Worm (Caenorhabditis elegans): Measurements from ENCODE around the gene cyp-25A1.
"Not testable (repeated sequence)": the region's sequence is repeated elsewhere in the genome, so short reads cannot be mapped to it uniquely, and the experiment has no call there.

cyp-25A1 gene

DNA sequence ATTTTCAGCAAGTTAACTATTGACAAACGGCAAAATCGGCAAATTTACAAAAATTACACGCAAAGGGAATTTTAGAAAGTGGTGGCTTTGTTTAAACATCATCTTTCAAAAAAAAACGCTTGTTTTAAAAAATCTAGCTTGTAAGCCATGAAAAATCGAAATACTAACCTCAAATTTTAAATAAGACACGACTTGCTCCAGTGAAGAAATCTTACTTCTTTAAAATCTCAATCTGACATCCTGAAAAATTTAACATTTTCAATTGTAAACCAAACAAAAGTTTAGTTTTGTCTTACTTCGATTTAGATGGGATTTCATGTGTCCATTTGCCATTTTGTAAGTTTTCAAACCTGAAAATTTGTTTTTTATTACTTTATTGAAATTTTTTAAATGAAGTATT, 593 bp upstream of the cyp-25A1 start:
- TF ChIP-seq F22D6.2 (tag; optimal IDR thresholded peaks at IDR 0.05): no peak
- TF ChIP-seq ztf-25 (GFP tag; IDR thresholded peaks at IDR 0.05): no peak
- TF ChIP-seq snpc-4 (GFP tag; optimal IDR thresholded peaks at IDR 0.05): no peak
- no peak for TF ChIP-seq snpc-4 (tag; optimal IDR thresholded peaks at IDR 0.05)
- TF ChIP-seq Y79H2A.3 (GFP tag; conservative IDR thresholded peaks at IDR 0.05): no peak
- no peak for TF ChIP-seq B0019.2 (GFP tag; conservative IDR thresholded peaks at IDR 0.05)
- TF ChIP-seq egrh-3 (GFP tag; IDR thresholded peaks at IDR 0.05): no peak
- TF ChIP-seq akir-1 (GFP tag; optimal IDR thresholded peaks at IDR 0.05): no peak
- no peak for TF ChIP-seq ets-4 (GFP tag; optimal IDR thresholded peaks at IDR 0.05)

DNA sequence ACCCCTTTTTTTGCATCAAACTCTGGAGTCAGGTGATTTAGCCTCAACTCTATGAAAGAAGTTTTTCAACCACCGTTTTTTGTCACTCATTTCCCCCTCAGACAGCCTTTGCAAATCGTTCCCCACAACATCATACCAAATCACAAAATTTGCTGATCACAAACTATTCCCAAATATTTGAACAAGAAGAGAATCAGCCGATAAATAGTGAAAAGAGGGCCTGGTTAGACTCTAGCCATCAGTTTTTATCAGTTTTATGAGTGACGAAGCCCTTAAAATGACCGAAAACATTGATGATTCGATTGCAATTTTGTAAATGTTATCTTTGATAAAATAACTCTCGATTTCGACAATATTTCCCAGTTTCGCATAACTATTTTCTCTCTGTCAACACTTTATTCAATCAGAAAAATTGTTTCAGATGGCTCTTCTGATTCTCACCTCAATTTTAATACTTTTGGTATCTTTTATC, 2.4 kb downstream of the cyp-25A1 start, which contains the start of gene cyp-25A2:
Gene cyp-25A2 (plus strand): TSS at position 422 of the 472 bp plus-strand sequence.
- TF ChIP-seq nfya-1 (tag; optimal IDR thresholded peaks at IDR 0.05; ENCODE audit: borderline replicate concordance, insufficient read depth) (no peak), nhr-80 (tag; optimal IDR thresholded peaks at IDR 0.05) (peak; percentile 78)

DNA sequence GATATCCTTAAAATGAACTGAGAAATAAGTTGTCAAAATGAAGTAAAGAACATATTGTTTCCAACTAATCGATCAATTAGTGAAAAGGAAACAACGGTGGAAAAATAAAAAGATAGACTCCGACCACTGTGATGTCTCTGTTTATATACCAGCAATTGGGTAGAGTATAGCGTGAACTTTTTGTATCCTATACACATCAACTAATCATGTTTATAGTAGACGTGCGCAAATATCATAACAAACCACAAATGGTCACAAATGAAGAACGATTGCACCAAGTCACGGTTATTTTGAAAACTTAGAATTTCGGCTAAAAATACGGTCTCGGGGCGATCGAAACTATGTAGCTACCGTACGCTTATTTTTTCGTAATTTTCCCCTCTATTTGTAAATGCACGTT, 7.2 kb downstream of the cyp-25A1 start, which contains the start of gene cyp-25A3:
Gene cyp-25A3 (minus strand): TSS at position 101 of the 400 bp plus-strand sequence.
- TF ChIP-seq him-1 (tag; optimal IDR thresholded peaks at IDR 0.05): no peak
- TF ChIP-seq nfya-1 (tag; optimal IDR thresholded peaks at IDR 0.05; ENCODE audit: borderline replicate concordance, insufficient read depth): no peak
- no peak for TF ChIP-seq cebp-2 (GFP tag; IDR thresholded peaks at IDR 0.05)
- no peak for TF ChIP-seq lsl-1 (GFP tag; optimal IDR thresholded peaks at IDR 0.05)
- TF ChIP-seq sea-2 (GFP tag; IDR thresholded peaks at IDR 0.05): no peak
- TF ChIP-seq nhr-120 (GFP tag; IDR thresholded peaks at IDR 0.05): no peak
- TF ChIP-seq ceh-40 (GFP tag; IDR thresholded peaks at IDR 0.05): no peak
- TF ChIP-seq F55B11.4 (tag; optimal IDR thresholded peaks at IDR 0.05; ENCODE audit: borderline replicate concordance, insufficient read depth): no peak

DNA sequence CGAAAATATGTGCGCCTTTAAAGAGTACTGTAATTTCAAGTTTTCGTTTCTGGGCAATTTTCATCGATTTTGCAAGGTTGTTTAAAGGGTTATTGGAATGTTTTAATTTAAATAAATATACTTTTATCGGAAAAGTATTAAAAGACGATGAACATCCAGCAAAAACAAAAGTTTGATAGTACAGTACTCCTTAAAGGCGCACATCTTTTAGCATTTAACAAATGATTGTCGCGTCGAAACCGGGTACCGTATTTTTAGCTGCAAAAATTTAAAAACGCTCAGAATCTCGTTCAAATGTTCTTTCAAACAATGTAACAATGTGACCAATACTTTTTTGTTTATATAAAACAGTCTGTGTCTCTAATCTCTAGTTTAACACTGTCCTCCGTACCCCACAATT, 7.9 kb downstream of the cyp-25A1 start, which contains the start of gene C36A4.11:
Gene C36A4.11 (plus strand): TSS at position 301 of the 400 bp plus-strand sequence.
- not testable (repeated sequence) for TF ChIP-seq lir-1 (GFP tag; conservative IDR thresholded peaks at IDR 0.05); athp-1 (tag; optimal IDR thresholded peaks at IDR 0.05); akir-1 (GFP tag; optimal IDR thresholded peaks at IDR 0.05)

DNA sequence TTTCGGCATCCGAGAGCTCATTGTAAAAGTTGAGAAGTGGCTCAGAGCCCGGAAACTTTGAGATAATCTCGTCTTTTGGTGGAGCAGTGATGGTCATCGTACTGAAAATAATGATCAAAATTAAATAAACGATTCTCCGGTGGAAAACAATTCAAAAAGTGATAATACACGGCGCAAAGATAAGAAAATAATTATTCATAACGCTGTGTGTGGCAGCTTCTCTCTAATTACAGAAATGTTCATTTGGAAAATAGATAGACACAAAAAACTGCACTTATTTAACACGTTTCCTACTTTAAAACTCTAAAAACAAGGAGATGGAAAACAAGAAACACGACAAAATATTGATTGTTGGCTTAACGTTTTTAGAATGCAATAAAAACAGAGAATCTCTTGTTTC, 11.1 kb downstream of the cyp-25A1 start, which contains the start of gene C36A4.4:
Gene C36A4.4 (minus strand): TSS at position 101 of the 400 bp plus-strand sequence.
- TF ChIP-seq let-607 (tag; optimal IDR thresholded peaks at IDR 0.05); F33H1.4 (GFP tag; IDR thresholded peaks at IDR 0.05); akir-1 (GFP tag; optimal IDR thresholded peaks at IDR 0.05): not testable (repeated sequence)

DNA sequence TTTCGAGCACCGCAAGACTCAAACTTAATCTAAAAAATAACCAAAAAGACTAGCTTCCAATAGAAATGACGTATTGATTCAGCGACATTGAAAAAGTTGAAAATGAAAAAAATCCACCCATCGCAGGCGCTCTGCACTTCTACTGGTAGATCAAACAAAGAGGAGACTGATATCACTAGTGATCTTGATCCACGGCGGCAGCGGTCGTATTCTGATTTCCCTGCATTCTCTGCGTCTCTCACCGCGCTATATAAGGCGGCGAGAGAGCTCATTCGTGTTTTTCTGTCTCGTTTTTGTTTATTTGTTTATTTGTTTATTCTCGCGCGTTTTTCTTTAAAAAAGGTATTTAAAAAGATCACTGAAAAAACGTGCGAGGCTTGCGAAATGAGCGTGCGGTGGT, 11.8 kb downstream of the cyp-25A1 start:
- TF ChIP-seq unc-130 (GFP tag; optimal IDR thresholded peaks at IDR 0.05): peak; percentile 6
- TF ChIP-seq snpc-3.4 (tag; optimal IDR thresholded peaks at IDR 0.05): peak; percentile 6
- peak; percentile 84 for TF ChIP-seq efl-1 (GFP tag; optimal IDR thresholded peaks at IDR 0.05)
- peak; percentile 81 for TF ChIP-seq D2030.7 (GFP tag; IDR thresholded peaks at IDR 0.05)
- TF ChIP-seq madf-3 (GFP tag; IDR thresholded peaks at IDR 0.05): peak; percentile 85
- peak; percentile 27; the same call in 1 of the 2 replicates for TF ChIP-seq mcd-1 (GFP tag; IDR thresholded peaks at IDR 0.05)
- TF ChIP-seq C17E4.6 (GFP tag; IDR thresholded peaks at IDR 0.05): peak; percentile 66; the same call in 1 of the 2 replicates
- peak; percentile 42; the same call in 1 of the 2 replicates for TF ChIP-seq hmg-1.2 (GFP tag; IDR thresholded peaks at IDR 0.05)
- peak; percentile 70 for TF ChIP-seq F33H1.4 (GFP tag; IDR thresholded peaks at IDR 0.05)
- peak; percentile 97 for TF ChIP-seq madf-6 (GFP tag; IDR thresholded peaks at IDR 0.05)
- TF ChIP-seq dox-1 (GFP tag; IDR thresholded peaks at IDR 0.05): peak; percentile 72
- peak; percentile 37; the same call in 1 of the 2 replicates for TF ChIP-seq ekl-4 (GFP tag; IDR thresholded peaks at IDR 0.05)
- TF ChIP-seq ceh-91 (GFP tag; IDR thresholded peaks at IDR 0.05): peak; percentile 84
- peak; percentile 80 for TF ChIP-seq xnd-1 (tag; optimal IDR thresholded peaks at IDR 0.05)
- peak; percentile 2 for TF ChIP-seq tlf-1 (GFP tag; optimal IDR thresholded peaks at IDR 0.05)
- TF ChIP-seq rcor-1 (GFP tag; IDR thresholded peaks at IDR 0.05): peak; percentile 72
- TF ChIP-seq madf-8 (GFP tag; conservative IDR thresholded peaks at IDR 0.05): peak; percentile 87
- peak; percentile 80; the same call in 1 of the 2 replicates for TF ChIP-seq Y95B8A.8 (GFP tag; IDR thresholded peaks at IDR 0.05)
- peak; percentile 53 for TF ChIP-seq lsl-1 (GFP tag; optimal IDR thresholded peaks at IDR 0.05)
